Worm (Caenorhabditis elegans): ENCODE results near the gene C49F5.3.

Gene C49F5.3

ce11 chrX:12017908-12018479 lies 34.6 kb upstream of the C49F5.3 start, which contains the start of the genes nmat-1 and ucr-2.1:
TSS of gene nmat-1 (minus strand) at chrX:12018043.
TSS of gene ucr-2.1 (plus strand) at chrX:12018429.
- TF ChIP-seq mxl-1 (tag; optimal IDR thresholded peaks at IDR 0.05) (no peak), hrde-1 (tag; optimal IDR thresholded peaks at IDR 0.05; ENCODE audit: borderline replicate concordance) (no peak), ztf-28 (GFP tag; IDR thresholded peaks at IDR 0.05) (no peak), zim-3 (tag; optimal IDR thresholded peaks at IDR 0.05) (no peak), attf-3 (GFP tag; conservative IDR thresholded peaks at IDR 0.05) (no peak), dox-1 (GFP tag; IDR thresholded peaks at IDR 0.05) (peak; percentile 86), lin-54 (GFP tag; optimal IDR thresholded peaks at IDR 0.05) (no peak), akir-1 (GFP tag; optimal IDR thresholded peaks at IDR 0.05) (no peak), hmg-1.2 (GFP tag; IDR thresholded peaks at IDR 0.05) (0 out of 2 replicates have a peak, but pooled peaks have one; percentile 24), efl-1 (GFP tag; optimal IDR thresholded peaks at IDR 0.05) (no peak), F49E8.2 (tag; optimal IDR thresholded peaks at IDR 0.05; ENCODE audit: insufficient read depth) (no peak), tbp1 (GFP tag; optimal IDR thresholded peaks at IDR 0.05) (peak; percentile 45), Y53G8AR.9 (GFP tag; conservative IDR thresholded peaks at IDR 0.05) (no peak), lin-40 (tag; optimal IDR thresholded peaks at IDR 0.05) (peak; percentile 76), sptf-2 (GFP tag; optimal IDR thresholded peaks at IDR 0.05) (no peak), egl-18 (GFP tag; IDR thresholded peaks at IDR 0.05) (no peak), ZK185.1 (tag; optimal IDR thresholded peaks at IDR 0.05; ENCODE audit: poor library complexity, severe bottlenecking) (peak; percentile 48), die-1 (tag; optimal IDR thresholded peaks at IDR 0.05) (no peak), ceh-91 (GFP tag; IDR thresholded peaks at IDR 0.05) (no peak), aptf-3 (GFP tag; IDR thresholded peaks at IDR 0.05) (no peak), let-526 (GFP tag; IDR thresholded peaks at IDR 0.05) (no peak), C06A6.2 (GFP tag; conservative IDR thresholded peaks at IDR 0.05) (no peak), attf-5 (GFP tag; optimal IDR thresholded peaks at IDR 0.05) (peak; percentile 90), rcor-1 (GFP tag; IDR thresholded peaks at IDR 0.05) (no peak), ztf-6 (GFP tag; IDR thresholded peaks at IDR 0.05) (0 out of 2 replicates have a peak, but pooled peaks have one; percentile 33), egrh-3 (GFP tag; IDR thresholded peaks at IDR 0.05) (0 out of 2 replicates have a peak, but pooled peaks have one; percentile 20), athp-1 (tag; optimal IDR thresholded peaks at IDR 0.05) (no peak), madf-10 (tag; optimal IDR thresholded peaks at IDR 0.05) (peak; percentile 64), Y95B8A.8 (GFP tag; IDR thresholded peaks at IDR 0.05) (no peak), ets-4 (GFP tag; optimal IDR thresholded peaks at IDR 0.05) (peak; percentile 34), nfya-1 (tag; optimal IDR thresholded peaks at IDR 0.05; ENCODE audit: borderline replicate concordance, insufficient read depth) (no peak), F55B11.4 (tag; optimal IDR thresholded peaks at IDR 0.05; ENCODE audit: borderline replicate concordance, insufficient read depth) (no peak), ceh-79 (tag; optimal IDR thresholded peaks at IDR 0.05) (no peak), ztf-25 (GFP tag; IDR thresholded peaks at IDR 0.05) (no peak), C17E4.6 (GFP tag; IDR thresholded peaks at IDR 0.05) (no peak), K12H6.12 (tag; optimal IDR thresholded peaks at IDR 0.05) (peak; percentile 66), hmg-20 (GFP tag; IDR thresholded peaks at IDR 0.05) (no peak), ceh-58 (GFP tag; IDR thresholded peaks at IDR 0.05) (no peak), lin-35 (GFP tag; optimal IDR thresholded peaks at IDR 0.05) (peak in 1 of 3 experiments; percentile 37), snpc-1.1 (tag; optimal IDR thresholded peaks at IDR 0.05; ENCODE audit: insufficient read depth) (no peak), K11D2.4 (GFP tag; IDR thresholded peaks at IDR 0.05) (no peak), mel-28 (tag; optimal IDR thresholded peaks at IDR 0.05; ENCODE audit: borderline replicate concordance) (no peak), pbrm-1 (GFP tag; IDR thresholded peaks at IDR 0.05) (no peak), aptf-2 (GFP tag; conservative IDR thresholded peaks at IDR 0.05) (no peak), let-607 (tag; optimal IDR thresholded peaks at IDR 0.05) (peak in 1 of 2 experiments; percentile 63), F22D6.2 (tag; optimal IDR thresholded peaks at IDR 0.05) (no peak), T07F8.4 (tag; optimal IDR thresholded peaks at IDR 0.05) (no peak)
